Fruit fly (Drosophila melanogaster) Kc167 (cell line): ENCODE measurements around the gene CG7702.

Source experiments
- Myc ChIP-seq: fragments of >200 bp; optimal IDR thresholded peaks from 2 replicates; lab custom pipeline; 2017; ENCODE audit warnings: missing external identifiers
- insv ChIP-seq: fragments of >200 bp; optimal IDR thresholded peaks from 3 replicates; lab custom pipeline; 2018; ENCODE audit warnings: missing external identifiers

dm6 chr3R:18639662-18640061 lies 29.5 kb upstream of the CG7702 start:
- TF ChIP-seq Myc (lab: Kevin White, UChicago): no peak
- no peak for TF ChIP-seq insv (lab: Kevin White, UChicago)
